Worm (Caenorhabditis elegans) whole organism, young adult: ENCODE data around the gene irld-61.

Experiments
- C17E4.6 ChIP-seq: fragments of 200-800 bp; sonication (Bioruptor generic); IDR thresholded peaks from 2 replicates; pipeline ENCODE4 v1.3.6; 2022; ENCODE audit warnings: missing genetic modification reagents, missing genetic modification characterization, missing compliant biosample characterization
- F57A8.1 ChIP-seq: fragments of 200-800 bp; sonication (Bioruptor generic); optimal IDR thresholded peaks from 2 replicates; lab custom pipeline; 2018; ENCODE audit warnings: mild to moderate bottlenecking, missing genetic modification characterization, moderate library complexity, missing compliant biosample characterization
- ama-1 ChIP-seq, 3 experiments: fragments of 150-350 bp in 1 of 3; sonication (generic microtip) in 2 of 3; optimal IDR thresholded peaks; 2 replicates each; lab custom pipeline; 2014 to 2018; ENCODE audit warnings: missing biosample characterization in 2 of 3, missing genetic modification characterization in 2 of 3, missing genetic modification reagents in 2 of 3
- unc-62 ChIP-seq: fragments of 150-350 bp; optimal IDR thresholded peaks from 2 replicates; lab custom pipeline; 2014; ENCODE audit warnings: missing biosample characterization, missing genetic modification reagents, missing genetic modification characterization

DNA sequence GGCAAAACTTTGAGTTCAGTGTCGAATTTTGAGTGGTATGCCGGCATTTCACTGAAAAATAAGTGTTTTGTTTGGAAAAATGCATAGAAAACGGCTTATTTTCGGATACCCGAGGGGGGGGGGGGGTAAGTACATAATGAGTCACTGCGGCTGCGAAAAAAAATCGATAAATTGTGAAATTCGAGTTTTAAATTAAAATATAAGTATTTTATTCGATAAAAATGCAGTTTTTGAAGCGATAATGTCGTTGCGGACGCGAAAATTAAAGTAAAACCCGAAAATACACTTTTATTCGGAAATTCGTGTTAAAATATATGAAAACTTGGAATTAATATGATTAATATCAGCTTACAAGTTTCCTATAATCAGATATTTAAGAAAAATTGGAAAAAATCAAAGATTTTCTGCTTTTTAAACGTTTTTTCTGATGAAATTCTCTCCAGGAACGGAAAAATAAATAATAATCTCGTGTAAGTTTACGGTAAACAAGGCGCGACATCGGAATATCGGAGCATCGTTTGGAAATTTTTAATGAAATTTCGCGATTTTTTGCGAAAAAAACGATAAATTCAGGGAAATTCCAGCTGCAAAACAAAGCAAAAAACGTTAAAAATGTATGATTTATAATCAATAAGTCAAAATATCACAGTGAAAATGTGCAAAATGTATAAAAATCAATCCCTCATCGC lies 53.8 kb downstream of the irld-61 start, which contains the start of gene arx-5:
- TF ChIP-seq ama-1 (optimal IDR thresholded peaks at IDR 0.05; lab: Kevin White, UChicago), result no peak
- no peak for TF ChIP-seq ama-1 (GFP tag; optimal IDR thresholded peaks at IDR 0.05; lab: Kevin White, UChicago)
- TF ChIP-seq F57A8.1 (GFP tag; lab: Kevin White, UChicago), result no peak
- TF ChIP-seq C17E4.6, result no peak
- no peak for TF ChIP-seq unc-62 (GFP tag; lab: Kevin White, UChicago)
